Fruit fly (Drosophila melanogaster) whole organism, embryonic: ENCODE data around the gene orion.

Source experiments
- Abd-B ChIP-seq: fragments of 200-800 bp; sonication (Bioruptor generic); optimal IDR thresholded peaks from 2 replicates; lab custom pipeline; 2018; ENCODE audit warnings: missing biosample characterization, mild to moderate bottlenecking, missing genetic modification characterization, moderate library complexity
- Atf3 ChIP-seq: fragments of 200-800 bp; sonication (Bioruptor generic); optimal IDR thresholded peaks from 3 replicates; lab custom pipeline; 2016; ENCODE audit warnings: missing biosample characterization, missing genetic modification characterization
- BEAF-32 ChIP-seq: fragments of 200-800 bp; sonication (Bioruptor generic); optimal IDR thresholded peaks from 3 replicates; lab custom pipeline; 2017; ENCODE audit warnings: missing biosample characterization, missing genetic modification characterization, mild to moderate bottlenecking, moderate library complexity, missing genetic modification reagents
- Blimp-1 ChIP-seq: fragments of 200-800 bp; sonication (Bioruptor generic); optimal IDR thresholded peaks from 3 replicates; lab custom pipeline; 2018; ENCODE audit warnings: missing biosample characterization, missing genetic modification characterization, mild to moderate bottlenecking, moderate library complexity, missing genetic modification reagents
- CG1024 ChIP-seq: fragments of 200-800 bp; sonication (Bioruptor generic); IDR thresholded peaks from 2 replicates; pipeline ENCODE4 v1.3.6; 2022; ENCODE audit warnings: missing biosample characterization, missing genetic modification characterization
- CG11456 ChIP-seq: fragments of 200-800 bp; sonication (Bioruptor generic); IDR thresholded peaks from 3 replicates; pipeline ENCODE4 v1.3.6; 2022; ENCODE audit warnings: missing biosample characterization, missing genetic modification characterization
- CG12155 ChIP-seq: fragments of 200-800 bp; sonication (Bioruptor generic); optimal IDR thresholded peaks from 3 replicates; lab custom pipeline; 2016; ENCODE audit warnings: missing biosample characterization, missing genetic modification characterization
- CG13296 ChIP-seq: fragments of 200-800 bp; sonication (Bioruptor generic); optimal IDR thresholded peaks from 3 replicates; lab custom pipeline; 2018; ENCODE audit warnings: missing biosample characterization, mild to moderate bottlenecking, missing genetic modification characterization
- CG14965 ChIP-seq: fragments of 200-800 bp; sonication (Bioruptor generic); optimal IDR thresholded peaks from 2 replicates; lab custom pipeline; 2016; ENCODE audit warnings: missing biosample characterization, missing genetic modification characterization, borderline replicate concordance
- CG15011 ChIP-seq: fragments of 200-800 bp; sonication (Bioruptor generic); optimal IDR thresholded peaks from 3 replicates; lab custom pipeline; 2018; ENCODE audit warnings: missing biosample characterization, mild to moderate bottlenecking, missing genetic modification characterization
- CG15601 ChIP-seq: fragments of 200-800 bp; sonication (Bioruptor generic); optimal IDR thresholded peaks from 3 replicates; lab custom pipeline; 2019; ENCODE audit warnings: missing biosample characterization, mild to moderate bottlenecking, missing genetic modification characterization, moderate library complexity
- CG16815 ChIP-seq: fragments of 200-800 bp; sonication (Bioruptor generic); optimal IDR thresholded peaks from 3 replicates; lab custom pipeline; 2017; ENCODE audit warnings: missing biosample characterization, mild to moderate bottlenecking, missing genetic modification characterization
- CG1792 ChIP-seq: fragments of 200-800 bp; sonication (Bioruptor generic); optimal IDR thresholded peaks from 2 replicates; lab custom pipeline; 2016; ENCODE audit warnings: missing biosample characterization, missing genetic modification characterization
- CG3281 ChIP-seq: fragments of 200-800 bp; sonication (Bioruptor generic); optimal IDR thresholded peaks from 3 replicates; lab custom pipeline; 2017; ENCODE audit warnings: missing biosample characterization, mild to moderate bottlenecking, missing genetic modification characterization
- CG33213 ChIP-seq: fragments of 200-800 bp; sonication (Bioruptor generic); optimal IDR thresholded peaks from 3 replicates; lab custom pipeline; 2016; ENCODE audit warnings: missing biosample characterization, missing genetic modification characterization
- CG3995 ChIP-seq: fragments of 200-800 bp; sonication (Bioruptor generic); optimal IDR thresholded peaks from 3 replicates; lab custom pipeline; 2016; ENCODE audit warnings: missing biosample characterization, missing genetic modification characterization
- CG4404 ChIP-seq: fragments of 200-800 bp; sonication (Bioruptor generic); IDR thresholded peaks from 2 replicates; pipeline ENCODE4 v1.3.6; 2022; ENCODE audit warnings: missing biosample characterization, missing genetic modification characterization
- CG4820 ChIP-seq: fragments of 200-800 bp; sonication (Bioruptor generic); optimal IDR thresholded peaks from 3 replicates; lab custom pipeline; 2016; ENCODE audit warnings: missing biosample characterization, missing genetic modification characterization
- CG4854 ChIP-seq: fragments of 200-800 bp; sonication (Bioruptor generic); optimal IDR thresholded peaks from 2 replicates; lab custom pipeline; 2016; ENCODE audit warnings: missing biosample characterization, missing genetic modification characterization, inconsistent platforms
- CG7372 ChIP-seq: fragments of 200-800 bp; sonication (Bioruptor generic); IDR thresholded peaks from 2 replicates; pipeline ENCODE4 v1.3.6; 2022; ENCODE audit warnings: missing biosample characterization, missing genetic modification characterization
- CG7928 ChIP-seq: fragments of 200-800 bp; sonication (Bioruptor generic); optimal IDR thresholded peaks from 2 replicates; lab custom pipeline; 2017; ENCODE audit warnings: missing biosample characterization, mild to moderate bottlenecking, missing genetic modification characterization
- CG9817 ChIP-seq: fragments of 200-800 bp; sonication (Bioruptor generic); optimal IDR thresholded peaks from 2 replicates; lab custom pipeline; 2018; ENCODE audit warnings: missing biosample characterization, mild to moderate bottlenecking, missing genetic modification characterization, moderate library complexity
- CkIIα-i1 ChIP-seq: fragments of 200-800 bp; sonication (Bioruptor generic); IDR thresholded peaks from 2 replicates; pipeline ENCODE4 v1.3.6; 2022; ENCODE audit warnings: missing biosample characterization, missing genetic modification characterization
- NK7.1 ChIP-seq: fragments of 200-800 bp; sonication (Bioruptor generic); optimal IDR thresholded peaks from 3 replicates; lab custom pipeline; 2016; ENCODE audit warnings: missing biosample characterization, missing genetic modification characterization
- Nf-YA ChIP-seq: fragments of 200-800 bp; sonication (Bioruptor generic); IDR thresholded peaks from 2 replicates; pipeline ENCODE4 v1.3.6; 2022; ENCODE audit warnings: missing biosample characterization, missing genetic modification characterization
- Poxn ChIP-seq: fragments of 200-800 bp; sonication (Bioruptor generic); IDR thresholded peaks from 2 replicates; pipeline ENCODE4 v1.3.6; 2022; ENCODE audit warnings: missing biosample characterization, missing genetic modification characterization
- Rx ChIP-seq: fragments of 200-800 bp; sonication (Bioruptor generic); IDR thresholded peaks from 2 replicates; pipeline ENCODE4 v1.3.6; 2022; ENCODE audit warnings: missing biosample characterization, missing genetic modification characterization
- Trl ChIP-seq, 3 experiments: fragments of >200 bp in 2 of 3; fragments of 200-800 bp in 1 of 3; sonication (Bioruptor generic) in 1 of 3; optimal IDR thresholded peaks; 2 replicates in 1 of 3; 3 replicates in 2 of 3; lab custom pipeline; 2016 to 2017; ENCODE audit warnings: missing biosample characterization in 1 of 3, missing genetic modification characterization in 1 of 3
- al ChIP-seq: fragments of 200-800 bp; sonication (Bioruptor generic); IDR thresholded peaks from 2 replicates; pipeline ENCODE4 v1.3.6; 2022; ENCODE audit warnings: missing biosample characterization, missing genetic modification characterization
- ara ChIP-seq: fragments of 200-800 bp; sonication (Bioruptor generic); IDR thresholded peaks from 2 replicates; pipeline ENCODE4 v1.3.6; 2022; ENCODE audit warnings: missing biosample characterization, missing genetic modification characterization
- bab2 ChIP-seq: fragments of 200-800 bp; sonication (Bioruptor generic); optimal IDR thresholded peaks from 2 replicates; lab custom pipeline; 2016; ENCODE audit warnings: missing biosample characterization, missing genetic modification characterization
- bowl ChIP-seq: fragments of 200-800 bp; sonication (Bioruptor generic); IDR thresholded peaks from 2 replicates; pipeline ENCODE4 v1.3.6; 2022; ENCODE audit warnings: missing biosample characterization, missing genetic modification characterization
- cato ChIP-seq: fragments of 200-800 bp; sonication (Bioruptor generic); optimal IDR thresholded peaks from 2 replicates; lab custom pipeline; 2016; ENCODE audit warnings: missing biosample characterization, missing genetic modification characterization, borderline replicate concordance
- emc ChIP-seq: fragments of 200-800 bp; sonication (Bioruptor generic); optimal IDR thresholded peaks from 2 replicates; lab custom pipeline; 2016; ENCODE audit warnings: missing biosample characterization, missing genetic modification characterization
- exex ChIP-seq: fragments of 200-800 bp; sonication (Bioruptor generic); optimal IDR thresholded peaks from 4 replicates; lab custom pipeline; 2018; ENCODE audit warnings: missing biosample characterization, mild to moderate bottlenecking, missing genetic modification characterization, moderate library complexity
- fd102C ChIP-seq: fragments of 200-800 bp; sonication (Bioruptor generic); optimal IDR thresholded peaks from 2 replicates; lab custom pipeline; 2018; ENCODE audit warnings: missing biosample characterization, mild to moderate bottlenecking, missing genetic modification characterization, moderate library complexity
- fd3F ChIP-seq: fragments of 200-800 bp; sonication (Bioruptor generic); optimal IDR thresholded peaks from 2 replicates; lab custom pipeline; 2018; ENCODE audit warnings: missing biosample characterization, mild to moderate bottlenecking, missing genetic modification characterization, moderate library complexity
- gce ChIP-seq: fragments of 200-800 bp; sonication (Bioruptor generic); IDR thresholded peaks from 3 replicates; pipeline ENCODE4 v1.3.6; 2022; ENCODE audit warnings: missing biosample characterization, missing genetic modification characterization
- her ChIP-seq: fragments of 200-800 bp; sonication (Bioruptor generic); optimal IDR thresholded peaks from 2 replicates; lab custom pipeline; 2016; ENCODE audit warnings: missing biosample characterization, missing genetic modification characterization
- hth ChIP-seq: fragments of >200 bp; optimal IDR thresholded peaks from 2 replicates; lab custom pipeline; 2017; ENCODE audit warnings: inconsistent platforms
- luna ChIP-seq: fragments of 200-800 bp; sonication (Bioruptor generic); optimal IDR thresholded peaks from 2 replicates; lab custom pipeline; 2016; ENCODE audit warnings: missing biosample characterization, missing genetic modification characterization
- nerfin-1 ChIP-seq: fragments of 200-800 bp; sonication (Bioruptor generic); optimal IDR thresholded peaks from 3 replicates; lab custom pipeline; 2019; ENCODE audit warnings: missing biosample characterization, mild to moderate bottlenecking, missing genetic modification characterization, moderate library complexity
- phol ChIP-seq: fragments of 200-800 bp; sonication (Bioruptor generic); optimal IDR thresholded peaks from 3 replicates; lab custom pipeline; 2018; ENCODE audit warnings: missing biosample characterization, mild to moderate bottlenecking, missing genetic modification characterization, moderate library complexity
- shn ChIP-seq: fragments of 200-800 bp; sonication (Bioruptor generic); optimal IDR thresholded peaks from 3 replicates; lab custom pipeline; 2016; ENCODE audit warnings: missing biosample characterization, missing genetic modification characterization
- tio ChIP-seq: fragments of 200-800 bp; sonication (Bioruptor generic); optimal IDR thresholded peaks from 2 replicates; lab custom pipeline; 2017; ENCODE audit warnings: missing biosample characterization, missing genetic modification characterization, inconsistent platforms
- toy ChIP-seq: fragments of 200-800 bp; sonication (Bioruptor generic); IDR thresholded peaks from 2 replicates; pipeline ENCODE4 v1.3.6; 2022; ENCODE audit warnings: missing biosample characterization, missing genetic modification characterization
- zen2 ChIP-seq: fragments of 200-800 bp; sonication (Bioruptor generic); IDR thresholded peaks from 3 replicates; pipeline ENCODE4 v1.3.6; 2022; ENCODE audit warnings: missing biosample characterization, missing genetic modification characterization; ENCODE audit not compliant: partially characterized antibody
- zf30C ChIP-seq: fragments of 200-800 bp; sonication (Bioruptor generic); optimal IDR thresholded peaks from 3 replicates; lab custom pipeline; 2018; ENCODE audit warnings: missing biosample characterization, mild to moderate bottlenecking, missing genetic modification characterization

Gene orion

dm6 chrX:7937588-7938481 is 8.9 kb downstream of the orion start (continued):
- TF ChIP-seq CG33213, result peak; percentile 58
- TF ChIP-seq bowl (GFP tag; lab: Robert Waterston, UW), result peak; percentile 31; the same call in 1 of the 2 replicates
- TF ChIP-seq CG1792 (GFP tag; lab: Kevin White, UChicago), result peak; percentile 80
- TF ChIP-seq CG4404, result peak; percentile 73; the same call in 1 of the 2 replicates
- peak; percentile 49 for TF ChIP-seq CG4854 (GFP tag; lab: Kevin White, UChicago)
- peak; percentile 73 for TF ChIP-seq CG4820
- TF ChIP-seq CG16815, result peak; percentile 87
- peak; percentile 14 for TF ChIP-seq fd3F
- peak; percentile 57 for TF ChIP-seq CG15601 (tag; lab: Kevin White, UChicago)
- TF ChIP-seq Rx (GFP tag; lab: Robert Waterston, UW), result peak; percentile 65; the same call in 1 of the 2 replicates
- TF ChIP-seq Poxn (GFP tag; lab: Robert Waterston, UW), result no peak
- peak; percentile 89 for TF ChIP-seq shn (GFP tag; lab: Kevin White, UChicago)
- TF ChIP-seq CG3995 (GFP tag; lab: Kevin White, UChicago), result no peak
- TF ChIP-seq al, result no peak
- TF ChIP-seq fd102C (GFP tag; lab: Kevin White, UChicago), result peak; percentile 24
- peak; percentile 47; the same call in 1 of the 2 replicates for TF ChIP-seq ara (GFP tag; lab: Robert Waterston, UW)
- TF ChIP-seq nerfin-1 (tag; lab: Kevin White, UChicago), result peak; percentile 86
- peak; percentile 74 for TF ChIP-seq cato (GFP tag; lab: Kevin White, UChicago)
- TF ChIP-seq Blimp-1 (GFP tag; lab: Kevin White, UChicago), result peak; percentile 77
- peak; percentile 53 for TF ChIP-seq CG9817 (tag; lab: Kevin White, UChicago)
- peak in 1 of 2 experiments; percentile 61 for TF ChIP-seq Trl (optimal IDR thresholded peaks at IDR 0.05; lab: Kevin White, UChicago)
- peak; percentile 76 for TF ChIP-seq Trl (GFP tag; optimal IDR thresholded peaks at IDR 0.05; lab: Kevin White, UChicago)
- peak; percentile 53 for TF ChIP-seq CG3281 (GFP tag; lab: Kevin White, UChicago)
- TF ChIP-seq CkIIα-i1 (GFP tag; lab: Robert Waterston, UW), result no peak
- TF ChIP-seq tio (GFP tag; lab: Kevin White, UChicago), result peak; percentile 82
- no peak for TF ChIP-seq zf30C (GFP tag; lab: Kevin White, UChicago)
- TF ChIP-seq exex (tag; lab: Kevin White, UChicago), result no peak
- TF ChIP-seq BEAF-32, result peak; percentile 12
- TF ChIP-seq Nf-YA (GFP tag; lab: Robert Waterston, UW), result peak; percentile 20; the same call in 1 of the 2 replicates
- TF ChIP-seq toy (GFP tag; lab: Robert Waterston, UW), result no peak
- peak; percentile 70 for TF ChIP-seq CG13296
- peak; percentile 92 for TF ChIP-seq phol (tag; lab: Kevin White, UChicago)
- TF ChIP-seq CG15011 (GFP tag; lab: Kevin White, UChicago), result peak; percentile 47
- TF ChIP-seq CG14965, result peak; percentile 23
- TF ChIP-seq emc, result peak; percentile 42
- peak; percentile 81 for TF ChIP-seq Atf3
- TF ChIP-seq luna (GFP tag; lab: Kevin White, UChicago), result no peak
- TF ChIP-seq CG11456 (GFP tag; lab: Robert Waterston, UW), result peak; percentile 33; the same call in 1 of the 3 replicates
- no peak for TF ChIP-seq hth (lab: Kevin White, UChicago)
- TF ChIP-seq bab2 (GFP tag; lab: Kevin White, UChicago), result peak; percentile 79
- no peak for TF ChIP-seq zen2
- TF ChIP-seq CG1024, result 0 out of 2 replicates have a peak, but pooled peaks have one; percentile 42
- TF ChIP-seq Abd-B (GFP tag; lab: Kevin White, UChicago), result peak; percentile 78
- 0 out of 3 replicates have a peak, but pooled peaks have one; percentile 43 for TF ChIP-seq gce (GFP tag; lab: Robert Waterston, UW)
- no peak for TF ChIP-seq CG7928 (GFP tag; lab: Kevin White, UChicago)
- TF ChIP-seq her (GFP tag; lab: Kevin White, UChicago), result peak; percentile 53
- peak; percentile 61 for TF ChIP-seq NK7.1 (GFP tag; lab: Kevin White, UChicago)
- peak; percentile 58 for TF ChIP-seq CG12155
- peak; percentile 58; the same call in 1 of the 2 replicates for TF ChIP-seq CG7372 (GFP tag; lab: Robert Waterston, UW)
